Worm (Caenorhabditis elegans): ENCODE results near the gene K08D9.2.

The K08D9.2 gene

ce11 chrV:3194952-3195450 is 32.5 kb upstream of the K08D9.2 start, which contains the start of gene Y73C8B.2:
Y73C8B.2 (minus strand) TSS chrV:3195002.
- TF ChIP-seq Y55F3AM.14 (GFP tag; optimal IDR thresholded peaks at IDR 0.05) (no peak), lin-13 (GFP tag; optimal IDR thresholded peaks at IDR 0.05) (no peak), nhr-21 (tag; optimal IDR thresholded peaks at IDR 0.05) (peak; percentile 1), nhr-23 (tag; optimal IDR thresholded peaks at IDR 0.05) (no peak), nhr-11 (tag; optimal IDR thresholded peaks at IDR 0.05) (no peak), ztf-4 (tag; optimal IDR thresholded peaks at IDR 0.05) (peak; percentile 0), mdl-1 (tag; optimal IDR thresholded peaks at IDR 0.05) (no peak), C34F6.9 (tag; optimal IDR thresholded peaks at IDR 0.05) (peak; percentile 54), lsy-2 (tag; optimal IDR thresholded peaks at IDR 0.05) (peak in 1 of 2 experiments; percentile 62), fos-1 (tag; optimal IDR thresholded peaks at IDR 0.05) (peak; percentile 70), nhr-129 (tag; optimal IDR thresholded peaks at IDR 0.05) (peak; percentile 39), blmp-1 (tag; optimal IDR thresholded peaks at IDR 0.05; ENCODE audit: insufficient read depth) (no peak), elt-3 (tag; optimal IDR thresholded peaks at IDR 0.05) (no peak), ama-1 (optimal IDR thresholded peaks at IDR 0.05) (no peak), sma-3 (GFP tag; optimal IDR thresholded peaks at IDR 0.05) (no peak), lin-39 (tag; optimal IDR thresholded peaks at IDR 0.05) (no peak), F13H6.1 (tag; optimal IDR thresholded peaks at IDR 0.05) (peak; percentile 27), unc-55 (GFP tag; optimal IDR thresholded peaks at IDR 0.05) (peak; percentile 20), nhr-12 (tag; optimal IDR thresholded peaks at IDR 0.05) (no peak), nhr-25 (tag; optimal IDR thresholded peaks at IDR 0.05) (peak; percentile 54), gmeb-1 (tag; optimal IDR thresholded peaks at IDR 0.05) (peak; percentile 7), crh-2 (tag; optimal IDR thresholded peaks at IDR 0.05) (peak; percentile 27), snpc-4 (tag; optimal IDR thresholded peaks at IDR 0.05) (no peak), sma-9 (GFP tag; optimal IDR thresholded peaks at IDR 0.05) (no peak), sma-9 (tag; optimal IDR thresholded peaks at IDR 0.05) (no peak)

DNA sequence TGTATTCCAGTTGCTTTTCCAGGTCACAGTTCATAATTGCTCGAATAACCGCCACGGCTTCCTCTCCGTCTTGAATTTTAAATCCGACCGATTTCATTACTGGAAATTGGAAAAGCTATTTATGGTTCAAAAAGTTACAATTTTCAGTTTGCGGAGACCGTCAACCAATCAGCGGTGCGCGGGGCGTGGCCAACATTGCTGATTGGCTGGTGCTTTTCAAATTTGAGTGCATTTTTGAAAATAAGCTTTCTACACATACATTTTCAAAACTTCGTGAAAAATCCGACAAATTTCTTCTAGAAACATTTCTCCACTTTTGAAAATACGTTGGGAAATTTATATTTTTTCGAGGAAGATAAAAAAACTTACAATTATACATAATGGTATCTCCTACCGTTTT is 31.7 kb upstream of the K08D9.2 start:
- TF ChIP-seq C34F6.9 (tag; optimal IDR thresholded peaks at IDR 0.05) (no peak), elt-1 (tag; optimal IDR thresholded peaks at IDR 0.05) (no peak), ztf-4 (tag; optimal IDR thresholded peaks at IDR 0.05) (no peak), ceh-16 (tag; optimal IDR thresholded peaks at IDR 0.05) (no peak), nhr-77 (tag; optimal IDR thresholded peaks at IDR 0.05) (no peak), lin-13 (GFP tag; optimal IDR thresholded peaks at IDR 0.05) (no peak), ZK546.5 (tag; optimal IDR thresholded peaks at IDR 0.05) (no peak), nhr-25 (tag; optimal IDR thresholded peaks at IDR 0.05) (no peak), lin-39 (tag; optimal IDR thresholded peaks at IDR 0.05) (no peak), unc-62 (GFP tag; optimal IDR thresholded peaks at IDR 0.05) (no peak), gmeb-1 (tag; optimal IDR thresholded peaks at IDR 0.05) (no peak)

- TF ChIP-seq nhr-25 (tag; optimal IDR thresholded peaks at IDR 0.05) (peak; percentile 51), nhr-77 (tag; optimal IDR thresholded peaks at IDR 0.05) (no peak), nhr-10 (tag; optimal IDR thresholded peaks at IDR 0.05) (no peak), crh-2 (tag; optimal IDR thresholded peaks at IDR 0.05) (no peak), ceh-16 (tag; optimal IDR thresholded peaks at IDR 0.05) (no peak), unc-39 (tag; optimal IDR thresholded peaks at IDR 0.05) (no peak), sma-9 (GFP tag; optimal IDR thresholded peaks at IDR 0.05) (peak; percentile 34), sma-9 (tag; optimal IDR thresholded peaks at IDR 0.05) (no peak), unc-62 (GFP tag; optimal IDR thresholded peaks at IDR 0.05) (no peak), dmd-4 (tag; optimal IDR thresholded peaks at IDR 0.05) (no peak), lin-11 (tag; optimal IDR thresholded peaks at IDR 0.05) (no peak), nhr-11 (tag; optimal IDR thresholded peaks at IDR 0.05) (peak; percentile 47), Y55F3AM.14 (GFP tag; optimal IDR thresholded peaks at IDR 0.05) (no peak), mbf-1 (tag; optimal IDR thresholded peaks at IDR 0.05) (no peak), mdl-1 (tag; optimal IDR thresholded peaks at IDR 0.05) (no peak), F13H6.1 (tag; optimal IDR thresholded peaks at IDR 0.05) (peak; percentile 8), ceh-82 (tag; optimal IDR thresholded peaks at IDR 0.05) (no peak), elt-1 (tag; optimal IDR thresholded peaks at IDR 0.05) (no peak), egl-27 (tag; optimal IDR thresholded peaks at IDR 0.05) (no peak), lin-13 (GFP tag; optimal IDR thresholded peaks at IDR 0.05) (no peak), snpc-4 (tag; optimal IDR thresholded peaks at IDR 0.05) (no peak), nhr-129 (tag; optimal IDR thresholded peaks at IDR 0.05) (peak; percentile 9), blmp-1 (tag; optimal IDR thresholded peaks at IDR 0.05; ENCODE audit: insufficient read depth) (no peak), ztf-4 (tag; optimal IDR thresholded peaks at IDR 0.05) (no peak), nhr-12 (tag; optimal IDR thresholded peaks at IDR 0.05) (no peak), aly-2 (tag; optimal IDR thresholded peaks at IDR 0.05) (no peak), lsy-2 (tag; optimal IDR thresholded peaks at IDR 0.05) (peak in 1 of 2 experiments; percentile 14), unc-55 (GFP tag; optimal IDR thresholded peaks at IDR 0.05) (no peak), R02D3.7 (tag; optimal IDR thresholded peaks at IDR 0.05) (no peak), peb-1 (tag; optimal IDR thresholded peaks at IDR 0.05) (no peak), alr-1 (tag; optimal IDR thresholded peaks at IDR 0.05) (no peak), fos-1 (tag; optimal IDR thresholded peaks at IDR 0.05) (no peak), gmeb-1 (tag; optimal IDR thresholded peaks at IDR 0.05) (no peak), nhr-23 (tag; optimal IDR thresholded peaks at IDR 0.05) (no peak)
Measured at ce11 chrV:3196832-3197329, 30.6 kb upstream of the K08D9.2 start, which contains the start of the genes Y73C8B.1 and Y73C8B.5. Y73C8B.1 (minus strand) TSS chrV:3196882. Y73C8B.5 (plus strand) TSS chrV:3197268.
